Worm (Caenorhabditis elegans): ENCODE measurements around the gene C52E2.3.
"Not testable (repeated sequence)": the region's sequence is repeated elsewhere in the genome, so short reads cannot be mapped to it uniquely, and the experiment has no call there.

DNA sequence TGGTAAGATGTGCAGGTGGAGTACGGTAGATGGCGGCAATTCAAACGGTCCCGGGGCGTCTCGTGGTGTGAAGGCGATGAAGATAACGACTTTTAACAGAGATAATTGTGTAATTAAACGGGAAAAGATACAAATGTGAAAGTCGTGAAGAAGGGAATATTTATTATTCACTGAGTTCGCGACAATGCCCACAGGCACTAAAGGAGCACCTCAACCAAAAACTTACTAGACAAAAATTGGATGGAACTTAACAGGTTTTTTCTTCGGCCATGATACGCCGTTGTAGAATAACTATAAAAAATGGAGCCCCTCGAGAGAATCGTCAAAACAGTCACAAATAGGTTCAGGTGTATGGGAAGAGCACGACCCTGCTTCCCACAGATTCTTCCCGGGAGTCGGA lies 11.3 kb downstream of the C52E2.3 start, which contains the start of gene fbxb-98:
- not testable (repeated sequence) for TF ChIP-seq T22C8.4 (GFP tag; IDR thresholded peaks at IDR 0.05); tab-1 (GFP tag; IDR thresholded peaks at IDR 0.05); ztf-23 (GFP tag; IDR thresholded peaks at IDR 0.05); ref-1 (GFP tag; conservative IDR thresholded peaks at IDR 0.05); klf-2 (GFP tag; conservative IDR thresholded peaks at IDR 0.05); cog-1 (tag; optimal IDR thresholded peaks at IDR 0.05); ztf-29 (GFP tag; IDR thresholded peaks at IDR 0.05)

Measured in whole organism, midembryonic.